Fruit fly (Drosophila melanogaster): ENCODE measurements around the gene Ctl2.

Gene Ctl2

DNA sequence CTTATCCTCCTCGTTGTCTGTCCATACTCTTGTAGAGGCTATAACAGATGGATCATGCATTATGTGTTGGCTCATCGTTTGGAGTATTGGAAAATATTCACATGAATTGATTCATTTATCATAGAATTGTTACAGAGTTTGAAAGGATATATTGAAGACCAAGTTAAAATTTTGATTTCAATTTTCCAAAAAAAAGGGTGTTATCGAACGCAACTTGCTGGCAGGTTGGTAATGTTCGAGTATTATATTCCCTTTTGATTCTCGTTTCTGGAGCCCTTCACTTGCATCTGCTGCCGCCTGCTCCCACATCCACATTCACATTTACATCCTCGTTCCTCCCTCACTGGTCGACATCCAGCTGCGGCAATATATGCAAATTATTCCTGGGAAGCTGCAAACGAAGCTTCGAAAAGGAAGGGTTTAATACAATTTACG, 27.1 kb upstream of the Ctl2 start (continued):
- TF ChIP-seq CG6163 (GFP tag; IDR thresholded peaks at IDR 0.05) (peak; percentile 91), CG6276 (GFP tag; optimal IDR thresholded peaks at IDR 0.05) (no peak), cyc (GFP tag; optimal IDR thresholded peaks at IDR 0.05) (peak; percentile 85), Sox15 (GFP tag; optimal IDR thresholded peaks at IDR 0.05) (peak; percentile 61), fkh (GFP tag; optimal IDR thresholded peaks at IDR 0.05) (no peak), Blimp-1 (GFP tag; optimal IDR thresholded peaks at IDR 0.05) (peak; percentile 56), CG8632 (GFP tag; optimal IDR thresholded peaks at IDR 0.05) (peak; percentile 66), CG3919 (GFP tag; optimal IDR thresholded peaks at IDR 0.05) (peak; percentile 78), CG10669 (GFP tag; optimal IDR thresholded peaks at IDR 0.05) (peak; percentile 87), Eip78C (GFP tag) (peak; percentile 96), CG10631 (GFP tag; optimal IDR thresholded peaks at IDR 0.05) (peak; percentile 82), acj6 (GFP tag; optimal IDR thresholded peaks at IDR 0.05) (no peak), svp (GFP tag) (peak; percentile 96), CG8319 (GFP tag; optimal IDR thresholded peaks at IDR 0.05) (no peak), CG11902 (GFP tag; optimal IDR thresholded peaks at IDR 0.05) (peak; percentile 59), Hr38 (GFP tag; optimal IDR thresholded peaks at IDR 0.05) (no peak), esn (GFP tag; optimal IDR thresholded peaks at IDR 0.05) (peak; percentile 92)

DNA sequence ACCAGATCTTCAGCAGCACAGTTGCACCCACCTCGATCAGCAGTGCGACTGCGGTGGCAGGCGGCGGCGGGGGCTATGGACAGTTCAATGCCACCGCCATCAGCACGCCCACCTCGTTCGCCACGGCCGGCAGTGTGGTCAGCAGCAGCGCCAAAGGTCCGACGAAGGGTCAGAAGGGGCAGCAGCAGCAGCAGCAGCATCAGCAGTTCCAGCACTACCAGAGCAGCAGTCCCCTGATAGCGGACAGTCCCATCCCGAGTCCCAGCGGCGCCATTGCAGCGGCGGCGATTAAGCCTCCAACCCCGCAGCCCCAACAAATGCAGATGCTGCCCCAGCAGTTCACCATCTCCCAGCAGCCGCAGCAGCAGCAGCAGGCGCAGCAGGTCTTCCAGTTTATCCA, 25.1 kb upstream of the Ctl2 start:
- TF ChIP-seq CG6808 (GFP tag; optimal IDR thresholded peaks at IDR 0.05) (no peak), Lpt (GFP tag; optimal IDR thresholded peaks at IDR 0.05) (no peak), Sox14 (GFP tag; optimal IDR thresholded peaks at IDR 0.05) (no peak), acj6 (GFP tag; optimal IDR thresholded peaks at IDR 0.05) (no peak), CG3032 (tag; optimal IDR thresholded peaks at IDR 0.05) (no peak), Sox15 (GFP tag; optimal IDR thresholded peaks at IDR 0.05) (no peak), CG6276 (GFP tag; optimal IDR thresholded peaks at IDR 0.05) (no peak), Eip93F (GFP tag; optimal IDR thresholded peaks at IDR 0.05) (no peak), Hr39 (GFP tag; optimal IDR thresholded peaks at IDR 0.05) (no peak), CG31627 (GFP tag; optimal IDR thresholded peaks at IDR 0.05) (no peak), CG6792 (GFP tag; optimal IDR thresholded peaks at IDR 0.05) (no peak)

DNA sequence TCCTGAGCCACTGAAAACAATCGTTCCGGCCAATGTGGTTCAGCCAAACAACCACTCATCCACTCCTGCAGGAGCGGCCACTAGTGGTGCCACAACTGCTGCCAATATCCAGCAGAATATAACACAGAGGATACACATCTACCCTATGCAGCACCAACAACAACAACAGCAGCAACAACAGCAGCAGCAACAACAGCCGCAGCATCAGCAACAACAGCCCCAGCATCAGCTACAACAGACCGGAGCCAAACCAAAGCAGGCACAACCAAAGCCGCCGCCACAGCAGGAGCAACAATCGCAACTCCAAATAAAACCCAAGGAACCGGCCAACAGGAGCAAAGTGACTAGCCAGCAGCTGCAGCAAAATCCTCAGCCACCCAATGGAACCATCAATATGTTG, 19.9 kb upstream of the Ctl2 start:
- TF ChIP-seq fd85E (GFP tag; optimal IDR thresholded peaks at IDR 0.05) (no peak), CG11294 (GFP tag; IDR thresholded peaks at IDR 0.05) (no peak), Sox102F (GFP tag; optimal IDR thresholded peaks at IDR 0.05) (no peak)

DNA sequence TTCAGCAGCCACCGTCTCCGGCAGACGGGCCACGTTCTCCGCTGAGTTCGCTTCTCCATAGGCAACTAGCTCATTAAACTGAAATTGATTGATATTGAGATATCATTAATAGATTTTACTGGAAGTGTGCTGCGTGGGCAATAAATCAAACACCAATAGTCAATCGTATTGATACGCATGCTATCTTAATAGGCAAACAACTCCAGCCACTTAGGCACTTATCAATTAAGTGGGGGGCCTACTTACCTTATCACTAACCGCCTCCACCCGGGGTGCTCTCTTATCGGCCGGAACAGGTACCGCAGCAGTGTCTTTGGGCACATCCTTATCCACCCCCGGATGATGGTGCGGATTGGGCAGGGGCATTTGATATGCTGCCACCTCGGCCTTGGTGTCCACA, 11.4 kb upstream of the Ctl2 start:
- TF ChIP-seq lz (GFP tag; optimal IDR thresholded peaks at IDR 0.05) (no peak), fkh (GFP tag; optimal IDR thresholded peaks at IDR 0.05) (peak; percentile 54), Sox15 (GFP tag; optimal IDR thresholded peaks at IDR 0.05) (no peak)

DNA sequence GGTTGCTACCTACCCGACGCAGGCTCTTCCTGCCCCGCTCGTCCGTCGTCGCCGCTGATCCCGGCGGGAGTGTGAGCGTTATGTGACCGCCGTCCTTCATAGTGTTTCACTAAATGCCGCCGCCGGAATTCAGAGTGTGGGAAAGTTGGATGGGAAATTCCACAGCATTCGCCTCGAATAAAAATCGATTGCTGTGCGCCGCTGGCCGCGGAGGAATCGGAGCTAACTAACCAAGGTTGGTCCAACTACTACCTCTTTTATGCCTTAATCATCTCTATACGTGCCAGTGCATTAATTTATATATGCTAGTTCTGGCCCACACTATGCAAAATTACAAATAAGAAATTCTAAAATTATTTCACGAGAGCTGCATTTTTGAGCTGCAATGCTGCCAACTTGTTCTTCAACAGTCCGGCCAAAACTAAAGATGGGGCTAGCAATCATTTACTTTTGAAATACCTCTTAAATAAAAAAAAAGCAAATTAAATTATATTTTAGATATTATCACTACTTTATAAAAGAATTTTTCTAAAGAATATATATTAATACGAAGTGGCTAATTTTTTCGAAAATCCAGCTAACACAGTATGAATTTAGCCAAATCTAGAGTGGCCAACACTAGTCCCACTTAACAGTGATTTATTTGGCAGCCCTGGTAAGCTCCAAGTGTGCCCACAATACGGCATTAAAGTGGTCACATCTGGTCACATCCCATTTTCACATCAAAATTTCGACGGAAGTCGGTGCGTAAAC, 10.6 kb upstream of the Ctl2 start, which contains the start of the genes alpha-Man-Ib and Pdhb:
TSS of gene alpha-Man-Ib (minus strand) at position 425 of the 753 bp plus-strand sequence.
TSS of gene Pdhb (plus strand) at position 674 of the 753 bp plus-strand sequence.
- TF ChIP-seq eg (GFP tag; IDR thresholded peaks at IDR 0.05) = peak; percentile 71
- peak; percentile 57; the same call in 1 of the 2 replicates for TF ChIP-seq Gug (GFP tag; IDR thresholded peaks at IDR 0.05)
- TF ChIP-seq Eip75B (GFP tag; optimal IDR thresholded peaks at IDR 0.05) = no peak
- TF ChIP-seq fkh (GFP tag; optimal IDR thresholded peaks at IDR 0.05) = peak; percentile 45
- TF ChIP-seq svp (GFP tag) = peak; percentile 81
- peak; percentile 55 for TF ChIP-seq cyc (GFP tag; optimal IDR thresholded peaks at IDR 0.05)
- no peak for TF ChIP-seq CG10669 (GFP tag; optimal IDR thresholded peaks at IDR 0.05)
- peak; percentile 63 for TF ChIP-seq Eip93F (GFP tag; optimal IDR thresholded peaks at IDR 0.05)
- no peak for TF ChIP-seq spab (GFP tag; optimal IDR thresholded peaks at IDR 0.05)
- TF ChIP-seq Sox102F (GFP tag; optimal IDR thresholded peaks at IDR 0.05) = no peak
- TF ChIP-seq CG15336 (GFP tag; IDR thresholded peaks at IDR 0.05) = no peak
- TF ChIP-seq CG11294 (GFP tag; IDR thresholded peaks at IDR 0.05) = peak; percentile 46; the same call in 1 of the 2 replicates
- TF ChIP-seq fd59A (GFP tag; optimal IDR thresholded peaks at IDR 0.05) = peak; percentile 2
- no peak for TF ChIP-seq Ets21C (GFP tag; optimal IDR thresholded peaks at IDR 0.05)
- TF ChIP-seq CG10631 (GFP tag; optimal IDR thresholded peaks at IDR 0.05) = no peak
- peak; percentile 65; the same call in 2 of the 3 replicates for TF ChIP-seq CG6163 (GFP tag; IDR thresholded peaks at IDR 0.05)
- peak; percentile 63 for TF ChIP-seq Sox15 (GFP tag; optimal IDR thresholded peaks at IDR 0.05)
- TF ChIP-seq ss (GFP tag; optimal IDR thresholded peaks at IDR 0.05) = no peak
- TF ChIP-seq dac (GFP tag; optimal IDR thresholded peaks at IDR 0.05) = no peak
- no peak for TF ChIP-seq achi (GFP tag; optimal IDR thresholded peaks at IDR 0.05)
- TF ChIP-seq CG3032 (tag; optimal IDR thresholded peaks at IDR 0.05) = peak; percentile 77
- TF ChIP-seq CG6276 (GFP tag; optimal IDR thresholded peaks at IDR 0.05) = no peak
- TF ChIP-seq CG31627 (GFP tag; optimal IDR thresholded peaks at IDR 0.05) = peak; percentile 68
- TF ChIP-seq CG6792 (GFP tag; optimal IDR thresholded peaks at IDR 0.05) = no peak
- no peak for TF ChIP-seq vri (GFP tag; optimal IDR thresholded peaks at IDR 0.05)
- TF ChIP-seq Blimp-1 (GFP tag; optimal IDR thresholded peaks at IDR 0.05) = no peak
- no peak for TF ChIP-seq fd85E (GFP tag; optimal IDR thresholded peaks at IDR 0.05)
- TF ChIP-seq acj6 (GFP tag; optimal IDR thresholded peaks at IDR 0.05) = peak; percentile 73

Measured in whole organism, prepupa.